Fruit fly (Drosophila melanogaster) whole organism, embryonic: ENCODE measurements around the gene QIL1.

Source experiments
- Atf3 ChIP-seq: fragments of 200-800 bp; sonication (Bioruptor generic); optimal IDR thresholded peaks from 3 replicates; lab custom pipeline; 2016; ENCODE audit warnings: missing biosample characterization, missing genetic modification characterization
- CG10565 ChIP-seq: fragments of 200-800 bp; sonication (Bioruptor generic); optimal IDR thresholded peaks from 3 replicates; lab custom pipeline; 2016; ENCODE audit warnings: missing biosample characterization, mild to moderate bottlenecking, missing genetic modification characterization
- CG12659 ChIP-seq: fragments of 200-800 bp; sonication (Bioruptor generic); optimal IDR thresholded peaks from 3 replicates; lab custom pipeline; 2017; ENCODE audit warnings: mild to moderate bottlenecking, missing biosample characterization, missing genetic modification reagents, missing genetic modification characterization
- CG14965 ChIP-seq: fragments of 200-800 bp; sonication (Bioruptor generic); optimal IDR thresholded peaks from 2 replicates; lab custom pipeline; 2016; ENCODE audit warnings: missing biosample characterization, missing genetic modification characterization, borderline replicate concordance
- CG15011 ChIP-seq: fragments of 200-800 bp; sonication (Bioruptor generic); optimal IDR thresholded peaks from 3 replicates; lab custom pipeline; 2018; ENCODE audit warnings: missing biosample characterization, mild to moderate bottlenecking, missing genetic modification characterization
- CG15514 ChIP-seq: fragments of 200-800 bp; sonication (Bioruptor generic); optimal IDR thresholded peaks from 3 replicates; lab custom pipeline; 2017; ENCODE audit warnings: missing biosample characterization, missing genetic modification characterization, mild to moderate bottlenecking, moderate library complexity, missing genetic modification reagents
- CG15696 ChIP-seq: fragments of 200-800 bp; sonication (Bioruptor generic); optimal IDR thresholded peaks from 2 replicates; lab custom pipeline; 2019; ENCODE audit warnings: missing biosample characterization, mild to moderate bottlenecking, missing genetic modification characterization, moderate library complexity
- CG17186 ChIP-seq: fragments of 200-800 bp; sonication (Bioruptor generic); optimal IDR thresholded peaks from 3 replicates; lab custom pipeline; 2017; ENCODE audit warnings: missing biosample characterization, missing genetic modification reagents, missing genetic modification characterization
- CG1792 ChIP-seq: fragments of 200-800 bp; sonication (Bioruptor generic); optimal IDR thresholded peaks from 2 replicates; lab custom pipeline; 2016; ENCODE audit warnings: missing biosample characterization, missing genetic modification characterization
- CG18599 ChIP-seq: fragments of 200-800 bp; sonication (Bioruptor generic); optimal IDR thresholded peaks from 3 replicates; lab custom pipeline; 2017; ENCODE audit warnings: missing biosample characterization, missing genetic modification characterization, mild to moderate bottlenecking, moderate library complexity, missing genetic modification reagents
- CG3065 ChIP-seq: fragments of 200-800 bp; sonication (Bioruptor generic); optimal IDR thresholded peaks from 2 replicates; lab custom pipeline; 2016; ENCODE audit warnings: missing biosample characterization, missing genetic modification characterization
- CG34224 ChIP-seq: fragments of 200-800 bp; sonication (Bioruptor generic); IDR thresholded peaks from 3 replicates; pipeline ENCODE4 v1.3.6; 2022; ENCODE audit warnings: missing biosample characterization, missing genetic modification characterization; ENCODE audit not compliant: partially characterized antibody
- CG3995 ChIP-seq: fragments of 200-800 bp; sonication (Bioruptor generic); optimal IDR thresholded peaks from 3 replicates; lab custom pipeline; 2016; ENCODE audit warnings: missing biosample characterization, missing genetic modification characterization
- CG5953 ChIP-seq: fragments of 200-800 bp; sonication (Bioruptor generic); IDR thresholded peaks from 2 replicates; pipeline ENCODE4 v1.3.6; 2022; ENCODE audit warnings: missing biosample characterization, missing genetic modification characterization
- CG7357 ChIP-seq: fragments of 200-800 bp; sonication (Bioruptor generic); IDR thresholded peaks from 3 replicates; pipeline ENCODE4 v1.3.6; 2022; ENCODE audit warnings: missing biosample characterization, missing genetic modification characterization
- CG7372 ChIP-seq: fragments of 200-800 bp; sonication (Bioruptor generic); IDR thresholded peaks from 2 replicates; pipeline ENCODE4 v1.3.6; 2022; ENCODE audit warnings: missing biosample characterization, missing genetic modification characterization
- CG8089 ChIP-seq: fragments of 200-800 bp; sonication (Bioruptor generic); optimal IDR thresholded peaks from 3 replicates; lab custom pipeline; 2016; ENCODE audit warnings: missing biosample characterization, missing genetic modification characterization
- CG8478 ChIP-seq: fragments of >200 bp; optimal IDR thresholded peaks from 2 replicates; lab custom pipeline; 2018
- Dbx ChIP-seq: fragments of 200-800 bp; sonication (Bioruptor generic); IDR thresholded peaks from 3 replicates; pipeline ENCODE4 v1.3.6; 2022; ENCODE audit warnings: missing biosample characterization, missing genetic modification characterization
- Doc2 ChIP-seq: fragments of 200-800 bp; sonication (Bioruptor generic); IDR thresholded peaks from 2 replicates; pipeline ENCODE4 v1.3.6; 2022; ENCODE audit warnings: missing biosample characterization, missing genetic modification characterization
- Gug ChIP-seq: fragments of 200-800 bp; sonication (Bioruptor generic); IDR thresholded peaks from 4 replicates; pipeline ENCODE4 v1.3.6; 2022; ENCODE audit warnings: missing biosample characterization, missing genetic modification characterization
- HmgZ ChIP-seq: fragments of 200-800 bp; sonication (Bioruptor generic); optimal IDR thresholded peaks from 2 replicates; lab custom pipeline; 2018; ENCODE audit warnings: missing biosample characterization, mild to moderate bottlenecking, missing genetic modification characterization
- Myb ChIP-seq: fragments of 200-800 bp; sonication (Bioruptor generic); optimal IDR thresholded peaks from 2 replicates; lab custom pipeline; 2016; ENCODE audit warnings: missing biosample characterization, missing genetic modification characterization
- amos ChIP-seq: fragments of 200-800 bp; sonication (Bioruptor generic); IDR thresholded peaks from 2 replicates; pipeline ENCODE4 v1.3.6; 2022; ENCODE audit warnings: missing biosample characterization, missing genetic modification characterization; ENCODE audit not compliant: partially characterized antibody
- bbx ChIP-seq: fragments of 200-800 bp; sonication (Bioruptor generic); IDR thresholded peaks from 2 replicates; pipeline ENCODE4 v1.3.6; 2022; ENCODE audit warnings: missing biosample characterization, missing genetic modification characterization; ENCODE audit not compliant: partially characterized antibody
- corto ChIP-seq: fragments of 200-800 bp; sonication (Bioruptor generic); optimal IDR thresholded peaks from 2 replicates; lab custom pipeline; 2016; ENCODE audit warnings: missing biosample characterization, mild to moderate bottlenecking, missing genetic modification characterization, moderate library complexity
- dimm ChIP-seq: fragments of 200-800 bp; sonication (Bioruptor generic); IDR thresholded peaks from 2 replicates; pipeline ENCODE4 v1.3.6; 2022; ENCODE audit warnings: missing biosample characterization, missing genetic modification characterization
- eve ChIP-seq, 2 experiments: fragments of >200 bp; optimal IDR thresholded peaks; 2 replicates each; lab custom pipeline; 2017; ENCODE audit warnings: missing biosample characterization in 2 of 2, missing genetic modification characterization in 2 of 2
- fd64A ChIP-seq: fragments of 200-800 bp; sonication (Bioruptor generic); optimal IDR thresholded peaks from 3 replicates; lab custom pipeline; 2018; ENCODE audit warnings: missing biosample characterization, mild to moderate bottlenecking, missing genetic modification characterization
- gcm2 ChIP-seq: fragments of 200-800 bp; sonication (Bioruptor generic); optimal IDR thresholded peaks from 2 replicates; lab custom pipeline; 2016; ENCODE audit warnings: missing biosample characterization, missing genetic modification characterization
- grau ChIP-seq: fragments of 200-800 bp; optimal IDR thresholded peaks from 3 replicates; lab custom pipeline; 2019; ENCODE audit warnings: missing biosample characterization, mild to moderate bottlenecking, missing genetic modification characterization, moderate library complexity
- klu ChIP-seq: fragments of 200-800 bp; sonication (Bioruptor generic); IDR thresholded peaks from 2 replicates; pipeline ENCODE4 v1.3.6; 2022; ENCODE audit warnings: missing biosample characterization, missing genetic modification characterization
- lbe ChIP-seq: fragments of 200-800 bp; sonication (Bioruptor generic); optimal IDR thresholded peaks from 2 replicates; lab custom pipeline; 2016; ENCODE audit warnings: missing biosample characterization, mild to moderate bottlenecking, missing genetic modification characterization
- lilli ChIP-seq: fragments of 200-800 bp; sonication (Bioruptor generic); optimal IDR thresholded peaks from 3 replicates; lab custom pipeline; 2016; ENCODE audit warnings: missing biosample characterization, missing genetic modification characterization
- lov ChIP-seq, 2 experiments: fragments of 200-800 bp in 1 of 2; fragments of >200 bp in 1 of 2; sonication (Bioruptor generic) in 1 of 2; IDR thresholded peaks in 1 of 2; optimal IDR thresholded peaks in 1 of 2; 2 replicates in 1 of 2; 3 replicates in 1 of 2; pipeline versions ENCODE4 v1.3.6 to Lab custom; 2017 to 2022; ENCODE audit warnings: missing biosample characterization in 1 of 2, missing genetic modification characterization in 1 of 2
- nerfin-2 ChIP-seq: fragments of 200-800 bp; sonication (Bioruptor generic); IDR thresholded peaks from 2 replicates; pipeline ENCODE4 v1.3.6; 2022; ENCODE audit warnings: missing biosample characterization, missing genetic modification characterization; ENCODE audit not compliant: partially characterized antibody
- nmo ChIP-seq: fragments of 200-800 bp; sonication (Bioruptor generic); optimal IDR thresholded peaks from 2 replicates; lab custom pipeline; 2018; ENCODE audit warnings: missing biosample characterization, mild to moderate bottlenecking, missing genetic modification characterization, moderate library complexity
- pan ChIP-seq, 4 experiments: fragments of >200 bp in 3 of 4; fragments of 200-800 bp in 1 of 4; sonication (Bioruptor generic) in 1 of 4; optimal IDR thresholded peaks in 3 of 4; IDR thresholded peaks in 1 of 4; 2 replicates each; pipeline versions ENCODE4 v1.3.6 to Lab custom; 2017 to 2022; ENCODE audit warnings: missing biosample characterization in 2 of 4, missing genetic modification characterization in 2 of 4, mixed read lengths in 1 of 4
- pnt ChIP-seq: fragments of 200-800 bp; sonication (Bioruptor generic); optimal IDR thresholded peaks from 3 replicates; lab custom pipeline; 2016; ENCODE audit warnings: missing biosample characterization, missing genetic modification characterization
- seq ChIP-seq: fragments of 200-800 bp; sonication (Bioruptor generic); IDR thresholded peaks from 2 replicates; pipeline ENCODE4 v1.3.6; 2022; ENCODE audit warnings: missing biosample characterization, missing genetic modification characterization
- slou ChIP-seq: fragments of 200-800 bp; sonication (Bioruptor generic); optimal IDR thresholded peaks from 3 replicates; lab custom pipeline; 2016; ENCODE audit warnings: missing biosample characterization, missing genetic modification characterization
- sqz ChIP-seq: fragments of 200-800 bp; sonication (Bioruptor generic); optimal IDR thresholded peaks from 3 replicates; lab custom pipeline; 2018; ENCODE audit warnings: missing biosample characterization, mild to moderate bottlenecking, missing genetic modification characterization
- sr ChIP-seq: fragments of 200-800 bp; sonication (Bioruptor generic); IDR thresholded peaks from 3 replicates; pipeline ENCODE4 v1.3.6; 2022; ENCODE audit warnings: missing biosample characterization, missing genetic modification characterization
- tap ChIP-seq: fragments of 200-800 bp; optimal IDR thresholded peaks from 3 replicates; lab custom pipeline; 2019; ENCODE audit warnings: missing biosample characterization, mild to moderate bottlenecking, missing genetic modification characterization, moderate library complexity
- tio ChIP-seq: fragments of 200-800 bp; sonication (Bioruptor generic); optimal IDR thresholded peaks from 2 replicates; lab custom pipeline; 2017; ENCODE audit warnings: missing biosample characterization, missing genetic modification characterization, inconsistent platforms
- tx ChIP-seq: fragments of 200-800 bp; sonication (Bioruptor generic); optimal IDR thresholded peaks from 2 replicates; lab custom pipeline; 2016; ENCODE audit warnings: missing biosample characterization, missing genetic modification characterization
- wdn ChIP-seq: fragments of 200-800 bp; sonication (Bioruptor generic); IDR thresholded peaks from 2 replicates; pipeline ENCODE4 v1.3.6; 2022; ENCODE audit warnings: missing biosample characterization, missing genetic modification characterization
- z ChIP-seq: fragments of 200-800 bp; sonication (Bioruptor generic); IDR thresholded peaks from 3 replicates; pipeline ENCODE4 v1.3.6; 2022; ENCODE audit warnings: missing biosample characterization, missing genetic modification characterization

QIL1 gene

DNA sequence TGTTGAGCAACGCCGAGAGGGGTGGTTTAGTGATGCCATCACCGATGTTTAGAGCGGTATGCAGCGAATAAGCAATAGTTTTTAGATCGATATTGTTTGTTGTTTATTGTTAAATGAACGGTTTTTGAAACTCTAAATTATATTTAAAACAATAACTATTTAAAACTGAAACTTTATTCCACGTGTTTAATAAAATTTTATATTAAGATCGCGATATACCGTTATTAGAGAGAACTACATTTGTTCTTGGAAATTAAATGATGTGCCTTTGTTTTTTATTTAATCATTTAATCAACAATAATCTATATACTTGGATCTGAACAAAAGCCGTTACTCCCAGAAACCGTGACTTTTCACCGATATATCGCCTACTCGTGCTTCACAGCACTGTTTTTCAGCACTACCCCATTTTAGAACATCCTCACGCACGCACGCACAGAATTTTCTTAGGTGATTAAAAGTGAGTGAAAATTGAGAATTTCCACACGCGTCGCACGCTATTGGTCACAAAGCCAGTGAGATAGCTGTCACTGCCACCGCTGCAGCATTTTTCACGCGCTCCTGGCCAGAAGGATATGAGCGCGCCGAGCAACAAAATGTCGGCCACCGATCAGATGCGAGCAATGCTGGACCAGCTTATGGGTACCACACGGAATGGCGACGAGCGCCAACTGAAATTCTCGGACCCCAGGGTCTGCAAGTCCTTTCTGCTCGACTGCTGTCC is 48.3 kb downstream of the QIL1 start, which contains the start of the genes U4-U6-60K and CG7564 (continued):
- TF ChIP-seq CG1792 (GFP tag; lab: Kevin White, UChicago): peak; percentile 45
- TF ChIP-seq CG17186 (GFP tag; lab: Kevin White, UChicago): peak; percentile 37
- no peak for TF ChIP-seq sqz
- 0 out of 3 replicates have a peak, but pooled peaks have one; percentile 47 for TF ChIP-seq CG7357 (GFP tag; lab: Robert Waterston, UW)
- no peak for TF ChIP-seq gcm2 (GFP tag; lab: Kevin White, UChicago)
- no peak for TF ChIP-seq Doc2 (GFP tag; lab: Robert Waterston, UW)
- peak; percentile 81 for TF ChIP-seq nmo
- TF ChIP-seq CG3995 (GFP tag; lab: Kevin White, UChicago): peak; percentile 99
- TF ChIP-seq tx: peak; percentile 38
- no peak for TF ChIP-seq tap
- no peak for TF ChIP-seq CG8089
- peak; percentile 69 for TF ChIP-seq seq (GFP tag; lab: Robert Waterston, UW)
- TF ChIP-seq CG8478 (lab: Kevin White, UChicago): no peak
- TF ChIP-seq CG3065: peak; percentile 31
- peak; percentile 47 for TF ChIP-seq corto (GFP tag; lab: Kevin White, UChicago)
- TF ChIP-seq slou: peak; percentile 70
- peak; percentile 65 for TF ChIP-seq Myb (GFP tag; lab: Kevin White, UChicago)
- peak; percentile 65; the same call in 2 of the 3 replicates for TF ChIP-seq z (GFP tag; lab: Robert Waterston, UW)
- TF ChIP-seq CG14965 (GFP tag; lab: Kevin White, UChicago): no peak
- peak; percentile 42 for TF ChIP-seq CG15011 (GFP tag; lab: Kevin White, UChicago)
- peak; percentile 44; the same call in 1 of the 2 replicates for TF ChIP-seq CG7372 (GFP tag; lab: Robert Waterston, UW)
- no peak for TF ChIP-seq CG5953 (GFP tag; lab: Robert Waterston, UW)
- no peak for TF ChIP-seq sr
- TF ChIP-seq amos (GFP tag; lab: Robert Waterston, UW): peak; percentile 98
- peak; percentile 63 for TF ChIP-seq lilli (GFP tag; lab: Kevin White, UChicago)
- TF ChIP-seq CG10565 (GFP tag; lab: Kevin White, UChicago): no peak
- TF ChIP-seq Dbx: peak; percentile 84
- TF ChIP-seq lov (optimal IDR thresholded peaks at IDR 0.05; lab: Kevin White, UChicago): no peak
- no peak for TF ChIP-seq lov (GFP tag; IDR thresholded peaks at IDR 0.05; lab: Robert Waterston, UW)
- peak; percentile 61 for TF ChIP-seq grau (tag; lab: Kevin White, UChicago)
- TF ChIP-seq HmgZ (tag; lab: Kevin White, UChicago): peak; percentile 61
- TF ChIP-seq bbx: peak; percentile 97
- TF ChIP-seq lbe (GFP tag; lab: Kevin White, UChicago): peak; percentile 60
- no peak for TF ChIP-seq wdn (GFP tag; lab: Robert Waterston, UW)
- peak; percentile 96 for TF ChIP-seq nerfin-2 (GFP tag; lab: Robert Waterston, UW)
- no peak for TF ChIP-seq eve (GFP tag; optimal IDR thresholded peaks at IDR 0.05; lab: Kevin White, UChicago)
- TF ChIP-seq Gug: peak; percentile 80; the same call in 3 of the 4 replicates
- no peak for TF ChIP-seq pnt (GFP tag; lab: Kevin White, UChicago)
- peak; percentile 41 for TF ChIP-seq CG15514 (GFP tag; lab: Kevin White, UChicago)
- TF ChIP-seq CG18599: peak; percentile 63
- no peak for TF ChIP-seq dimm (GFP tag; lab: Robert Waterston, UW)
- peak; percentile 82 for TF ChIP-seq CG12659 (GFP tag; lab: Kevin White, UChicago)
- peak; percentile 38 for TF ChIP-seq Atf3 (GFP tag; lab: Kevin White, UChicago)
- TF ChIP-seq tio (GFP tag; lab: Kevin White, UChicago): no peak
- peak; percentile 48; the same call in 1 of the 2 replicates for TF ChIP-seq klu
- peak; percentile 80 for TF ChIP-seq CG34224 (GFP tag; lab: Robert Waterston, UW)
- peak; percentile 38 for TF ChIP-seq CG15696
- no peak for TF ChIP-seq pan (optimal IDR thresholded peaks at IDR 0.05; lab: Kevin White, UChicago)
- no peak for TF ChIP-seq pan (GFP tag; optimal IDR thresholded peaks at IDR 0.05 in 1 of 2, IDR thresholded peaks at IDR 0.05 in 1 of 2)
- TF ChIP-seq fd64A (GFP tag; lab: Kevin White, UChicago): no peak
